Worm (Caenorhabditis elegans) whole organism, L4/young adult: Measurements from ENCODE around the gene C50F4.6.

Experiments
- W03F9.2 ChIP-seq: fragments of 150-350 bp; optimal IDR thresholded peaks from 2 replicates; lab custom pipeline; 2014; ENCODE audit warnings: missing biosample characterization, missing genetic modification characterization
- dao-5 ChIP-seq: sonication (generic microtip); optimal IDR thresholded peaks from 2 replicates; lab custom pipeline; 2016; ENCODE audit warnings: missing genotype, missing genetic modification characterization, moderate library complexity, missing compliant biosample characterization
- him-1 ChIP-seq: sonication (generic microtip); optimal IDR thresholded peaks from 2 replicates; lab custom pipeline; 2016; ENCODE audit warnings: missing genotype, missing genetic modification reagents, missing genetic modification characterization, missing compliant biosample characterization

ce11 chrV:9544176-9544632 lies 1.7 kb upstream of the C50F4.6 start, which contains the start of gene mdf-1:
- TF ChIP-seq him-1 (tag; lab: Kevin White, UChicago): peak; percentile 44
- TF ChIP-seq W03F9.2 (tag; lab: Kevin White, UChicago): peak; percentile 29
- no peak for TF ChIP-seq dao-5 (tag; lab: Kevin White, UChicago)
